Worm (Caenorhabditis elegans): ENCODE measurements around the gene srv-29.

ce11 chrIV:6282143-6282542, 15.7 kb upstream of the srv-29 start, which contains the start of gene srv-32:
- no peak for TF ChIP-seq unc-62 (GFP tag; optimal IDR thresholded peaks at IDR 0.05)
- no peak for TF ChIP-seq ama-1 (optimal IDR thresholded peaks at IDR 0.05)
- no peak for TF ChIP-seq unc-39 (tag; optimal IDR thresholded peaks at IDR 0.05)
- TF ChIP-seq ceh-9 (tag; optimal IDR thresholded peaks at IDR 0.05), result no peak
- no peak for TF ChIP-seq ztf-11 (tag; optimal IDR thresholded peaks at IDR 0.05)
- no peak for TF ChIP-seq ztf-4 (tag; optimal IDR thresholded peaks at IDR 0.05)
- no peak for TF ChIP-seq lin-39 (tag; optimal IDR thresholded peaks at IDR 0.05)
- TF ChIP-seq nhr-77 (tag; optimal IDR thresholded peaks at IDR 0.05), result no peak
- TF ChIP-seq tbx-2 (tag; optimal IDR thresholded peaks at IDR 0.05), result no peak
- TF ChIP-seq nhr-28 (tag; optimal IDR thresholded peaks at IDR 0.05), result no peak
- no peak for TF ChIP-seq elt-3 (tag; optimal IDR thresholded peaks at IDR 0.05)
